Worm (Caenorhabditis elegans) whole organism, mixed stage, embryonic: Measurements from ENCODE around the gene W08G11.3.

ENCODE experiments used
- M03D4.4 ChIP-seq: sonication (generic microtip); optimal IDR thresholded peaks from 2 replicates; lab custom pipeline; 2017; ENCODE audit warnings: mild to moderate bottlenecking, missing genetic modification characterization, missing compliant biosample characterization
- bed-3 ChIP-seq: fragments of 200-800 bp; sonication (Bioruptor generic); optimal IDR thresholded peaks from 3 replicates; lab custom pipeline; 2018; ENCODE audit warnings: mild to moderate bottlenecking, missing genetic modification characterization, moderate library complexity, missing compliant biosample characterization
- blmp-1 ChIP-seq: fragments of 150-350 bp; optimal IDR thresholded peaks from 2 replicates; lab custom pipeline; 2014; ENCODE audit warnings: missing biosample characterization, missing genetic modification characterization
- ceh-39 ChIP-seq: fragments of 150-350 bp; optimal IDR thresholded peaks from 2 replicates; lab custom pipeline; 2014; ENCODE audit warnings: missing biosample characterization, missing genetic modification characterization
- ceh-43 ChIP-seq: fragments of 200-800 bp; sonication (Bioruptor generic); optimal IDR thresholded peaks from 2 replicates; lab custom pipeline; 2018; ENCODE audit warnings: mild to moderate bottlenecking, missing genetic modification characterization, moderate library complexity, missing compliant biosample characterization
- ceh-83 ChIP-seq: fragments of 200-800 bp; sonication (Bioruptor generic); optimal IDR thresholded peaks from 2 replicates; lab custom pipeline; 2018; ENCODE audit warnings: mild to moderate bottlenecking, missing genetic modification characterization, missing compliant biosample characterization
- ces-1 ChIP-seq: fragments of 150-350 bp; optimal IDR thresholded peaks from 2 replicates; lab custom pipeline; 2014; ENCODE audit warnings: missing biosample characterization, missing genetic modification reagents, missing genetic modification characterization
- cnd-1 ChIP-seq: fragments of 200-800 bp; sonication (Bioruptor generic); optimal IDR thresholded peaks from 2 replicates; lab custom pipeline; 2018; ENCODE audit warnings: mild to moderate bottlenecking, missing genetic modification characterization, missing compliant biosample characterization
- drap-1 ChIP-seq: fragments of 200-800 bp; sonication (Bioruptor generic); optimal IDR thresholded peaks from 3 replicates; lab custom pipeline; 2018; ENCODE audit warnings: mild to moderate bottlenecking, missing genetic modification characterization, missing compliant biosample characterization
- elt-1 ChIP-seq: sonication (generic microtip); optimal IDR thresholded peaks from 2 replicates; lab custom pipeline; 2017; ENCODE audit warnings: missing genetic modification characterization, mild to moderate bottlenecking, missing compliant biosample characterization, antibody characterized with exemption, moderate library complexity, borderline replicate concordance; ENCODE audit not compliant: insufficient read depth
- elt-3 ChIP-seq: fragments of 150-350 bp; optimal IDR thresholded peaks from 2 replicates; lab custom pipeline; 2014; ENCODE audit warnings: missing biosample characterization, missing genetic modification characterization
- flh-1 ChIP-seq: fragments of 200-800 bp; sonication (Bioruptor generic); optimal IDR thresholded peaks from 2 replicates; lab custom pipeline; 2018; ENCODE audit warnings: mild to moderate bottlenecking, missing genetic modification characterization, moderate library complexity, missing compliant biosample characterization
- ham-2 ChIP-seq: fragments of 200-800 bp; sonication (Bioruptor generic); optimal IDR thresholded peaks from 2 replicates; lab custom pipeline; 2018; ENCODE audit warnings: mild to moderate bottlenecking, missing genetic modification characterization, missing compliant biosample characterization
- hlh-1 ChIP-seq: fragments of 150-350 bp; optimal IDR thresholded peaks from 2 replicates; lab custom pipeline; 2014; ENCODE audit warnings: missing biosample characterization, missing genetic modification reagents, missing genetic modification characterization
- lin-13 ChIP-seq: fragments of 150-350 bp; optimal IDR thresholded peaks from 2 replicates; lab custom pipeline; 2014; ENCODE audit warnings: missing biosample characterization, missing genetic modification characterization
- lin-32 ChIP-seq: fragments of 200-800 bp; sonication (Bioruptor generic); optimal IDR thresholded peaks from 2 replicates; lab custom pipeline; 2018; ENCODE audit warnings: mild to moderate bottlenecking, missing genetic modification characterization, missing compliant biosample characterization
- lsy-2 ChIP-seq: fragments of 150-350 bp; optimal IDR thresholded peaks from 2 replicates; lab custom pipeline; 2014; ENCODE audit warnings: missing biosample characterization, missing genetic modification characterization
- mab-5 ChIP-seq: fragments of 150-350 bp; optimal IDR thresholded peaks from 2 replicates; lab custom pipeline; 2014; ENCODE audit warnings: missing biosample characterization, missing genetic modification characterization
- mep-1 ChIP-seq: fragments of 150-350 bp; optimal IDR thresholded peaks from 2 replicates; lab custom pipeline; 2017; ENCODE audit warnings: missing biosample characterization, missing genetic modification reagents, missing genetic modification characterization, inconsistent platforms
- mls-2 ChIP-seq: sonication (generic microtip); optimal IDR thresholded peaks from 2 replicates; lab custom pipeline; 2016; ENCODE audit warnings: mild to moderate bottlenecking, missing genetic modification characterization, moderate library complexity, missing compliant biosample characterization
- nhr-12 ChIP-seq: fragments of 150-350 bp; optimal IDR thresholded peaks from 2 replicates; lab custom pipeline; 2014; ENCODE audit warnings: missing biosample characterization, missing genetic modification characterization
- nhr-2 ChIP-seq: fragments of 150-350 bp; optimal IDR thresholded peaks from 2 replicates; lab custom pipeline; 2014; ENCODE audit warnings: missing biosample characterization, missing genetic modification characterization
- nhr-237 ChIP-seq: fragments of 150-350 bp; optimal IDR thresholded peaks from 2 replicates; lab custom pipeline; 2014; ENCODE audit warnings: missing biosample characterization, missing genetic modification characterization
- nhr-28 ChIP-seq: fragments of 150-350 bp; optimal IDR thresholded peaks from 2 replicates; lab custom pipeline; 2014; ENCODE audit warnings: missing biosample characterization, missing genetic modification characterization
- nhr-76 ChIP-seq: sonication (generic microtip); optimal IDR thresholded peaks from 2 replicates; lab custom pipeline; 2017; ENCODE audit warnings: missing biosample characterization, missing genetic modification characterization
- pha-4 ChIP-seq: fragments of 150-350 bp; optimal IDR thresholded peaks from 2 replicates; lab custom pipeline; 2018; ENCODE audit warnings: missing biosample characterization, missing genetic modification reagents, missing genetic modification characterization
- sem-2 ChIP-seq: fragments of 200-800 bp; sonication (Bioruptor generic); optimal IDR thresholded peaks from 2 replicates; lab custom pipeline; 2018; ENCODE audit warnings: mild to moderate bottlenecking, missing genetic modification characterization, missing compliant biosample characterization
- snpc-4 ChIP-seq: fragments of 150-350 bp; optimal IDR thresholded peaks from 2 replicates; lab custom pipeline; 2014; ENCODE audit warnings: missing biosample characterization, missing genetic modification characterization
- sptf-1 ChIP-seq: sonication (generic microtip); optimal IDR thresholded peaks from 2 replicates; lab custom pipeline; 2017; ENCODE audit warnings: mild to moderate bottlenecking, missing genetic modification characterization, moderate library complexity, missing compliant biosample characterization
- tbx-8 ChIP-seq: fragments of 200-800 bp; sonication (Bioruptor generic); optimal IDR thresholded peaks from 2 replicates; lab custom pipeline; 2018; ENCODE audit warnings: mild to moderate bottlenecking, missing genetic modification characterization, moderate library complexity, missing compliant biosample characterization
- unc-120 ChIP-seq: sonication (generic microtip); optimal IDR thresholded peaks from 2 replicates; lab custom pipeline; 2017; ENCODE audit warnings: missing genetic modification characterization, missing compliant biosample characterization; ENCODE audit not compliant: poor library complexity, severe bottlenecking
- unc-39 ChIP-seq: fragments of 150-350 bp; optimal IDR thresholded peaks from 2 replicates; lab custom pipeline; 2014; ENCODE audit warnings: missing biosample characterization, missing genetic modification characterization
- unc-62 ChIP-seq: fragments of 150-350 bp; optimal IDR thresholded peaks from 2 replicates; lab custom pipeline; 2014; ENCODE audit warnings: missing biosample characterization, missing genetic modification reagents, missing genetic modification characterization
- zip-8 ChIP-seq: fragments of 150-350 bp; optimal IDR thresholded peaks from 2 replicates; lab custom pipeline; 2014; ENCODE audit warnings: missing biosample characterization, missing genetic modification characterization
- ztf-11 ChIP-seq: fragments of 150-350 bp; optimal IDR thresholded peaks from 2 replicates; lab custom pipeline; 2014; ENCODE audit warnings: missing biosample characterization, missing genetic modification characterization

The W08G11.3 gene

ce11 chrV:16350775-16351378, 16.6 kb upstream of the W08G11.3 start:
- TF ChIP-seq mep-1 (tag; lab: Kevin White, UChicago) (peak; percentile 0), drap-1 (GFP tag; lab: Kevin White, UChicago) (peak; percentile 33), ceh-39 (tag; lab: Kevin White, UChicago) (no peak), pha-4 (tag; lab: Kevin White, UChicago) (no peak), unc-120 (tag; lab: Kevin White, UChicago) (peak; percentile 77)

ce11 chrV:16351757-16352156, 15.7 kb upstream of the W08G11.3 start:
- TF ChIP-seq ham-2 (no peak), nhr-12 (no peak), mls-2 (tag; lab: Kevin White, UChicago) (no peak), lin-13 (tag; lab: Kevin White, UChicago) (no peak), ztf-11 (tag; lab: Kevin White, UChicago) (no peak), zip-8 (tag; lab: Kevin White, UChicago) (no peak), elt-1 (tag; lab: Kevin White, UChicago) (no peak)

- TF ChIP-seq unc-62 (GFP tag; lab: Kevin White, UChicago) (peak; percentile 12), unc-120 (tag; lab: Kevin White, UChicago) (peak; percentile 67), hlh-1 (tag; lab: Kevin White, UChicago) (peak; percentile 39), ceh-43 (GFP tag; lab: Kevin White, UChicago) (no peak)
These were observed 15.2 kb upstream of the W08G11.3 start for ce11 chrV:16352282-16352681.

- no peak for TF ChIP-seq unc-62 (GFP tag; lab: Kevin White, UChicago)
- no peak for TF ChIP-seq ceh-39 (tag; lab: Kevin White, UChicago)
- TF ChIP-seq blmp-1 (tag; lab: Kevin White, UChicago) = no peak
These were observed 12.8 kb upstream of the W08G11.3 start for ce11 chrV:16354675-16355074.

ce11 chrV:16355941-16356340, 11.5 kb upstream of the W08G11.3 start:
- peak; percentile 22 for TF ChIP-seq hlh-1 (tag; lab: Kevin White, UChicago)
- TF ChIP-seq ham-2 = peak; percentile 55
- peak; percentile 70 for TF ChIP-seq pha-4 (tag; lab: Kevin White, UChicago)
- TF ChIP-seq snpc-4 (tag; lab: Kevin White, UChicago) = no peak
- TF ChIP-seq unc-120 (tag; lab: Kevin White, UChicago) = peak; percentile 59
- TF ChIP-seq tbx-8 (GFP tag; lab: Kevin White, UChicago) = no peak
- TF ChIP-seq elt-3 (tag; lab: Kevin White, UChicago) = peak; percentile 58
- no peak for TF ChIP-seq lin-32 (GFP tag; lab: Kevin White, UChicago)
- TF ChIP-seq lin-13 (tag; lab: Kevin White, UChicago) = peak; percentile 42
- no peak for TF ChIP-seq bed-3 (GFP tag; lab: Kevin White, UChicago)
- peak; percentile 51 for TF ChIP-seq nhr-237 (tag; lab: Kevin White, UChicago)
- no peak for TF ChIP-seq ceh-43 (GFP tag; lab: Kevin White, UChicago)
- TF ChIP-seq sptf-1 (tag; lab: Kevin White, UChicago) = peak; percentile 65
- TF ChIP-seq lsy-2 = peak; percentile 22
- TF ChIP-seq flh-1 = no peak
- no peak for TF ChIP-seq ceh-83 (GFP tag; lab: Kevin White, UChicago)
- TF ChIP-seq cnd-1 (tag; lab: Kevin White, UChicago) = peak; percentile 33
- peak; percentile 42 for TF ChIP-seq mep-1 (tag; lab: Kevin White, UChicago)
- TF ChIP-seq mls-2 (tag; lab: Kevin White, UChicago) = peak; percentile 77
- TF ChIP-seq blmp-1 (tag; lab: Kevin White, UChicago) = peak; percentile 42
- TF ChIP-seq nhr-12 = no peak
- no peak for TF ChIP-seq nhr-28 (tag; lab: Kevin White, UChicago)
- TF ChIP-seq sem-2 (GFP tag; lab: Kevin White, UChicago) = no peak
- peak; percentile 85 for TF ChIP-seq nhr-2 (tag; lab: Kevin White, UChicago)
- no peak for TF ChIP-seq elt-1 (tag; lab: Kevin White, UChicago)
- peak; percentile 37 for TF ChIP-seq drap-1 (GFP tag; lab: Kevin White, UChicago)
- peak; percentile 49 for TF ChIP-seq ceh-39 (tag; lab: Kevin White, UChicago)
- no peak for TF ChIP-seq unc-39
- peak; percentile 76 for TF ChIP-seq ces-1 (GFP tag; lab: Kevin White, UChicago)
- no peak for TF ChIP-seq nhr-76 (tag; lab: Kevin White, UChicago)
- TF ChIP-seq zip-8 (tag; lab: Kevin White, UChicago) = no peak
- no peak for TF ChIP-seq mab-5 (tag; lab: Kevin White, UChicago)
- peak; percentile 8 for TF ChIP-seq M03D4.4 (tag; lab: Kevin White, UChicago)
- peak; percentile 51 for TF ChIP-seq ztf-11 (tag; lab: Kevin White, UChicago)
- peak; percentile 47 for TF ChIP-seq unc-62 (GFP tag; lab: Kevin White, UChicago)
